Worm (Caenorhabditis elegans): Measurements from ENCODE around the gene ZC239.17.
A peak's percentile ranks its signal among the peaks of the same experiment; 100 is the strongest.
"Not testable (repeated sequence)": the region's sequence is repeated elsewhere in the genome, so short reads cannot be mapped to it uniquely, and the experiment has no call there.

Gene ZC239.17

DNA sequence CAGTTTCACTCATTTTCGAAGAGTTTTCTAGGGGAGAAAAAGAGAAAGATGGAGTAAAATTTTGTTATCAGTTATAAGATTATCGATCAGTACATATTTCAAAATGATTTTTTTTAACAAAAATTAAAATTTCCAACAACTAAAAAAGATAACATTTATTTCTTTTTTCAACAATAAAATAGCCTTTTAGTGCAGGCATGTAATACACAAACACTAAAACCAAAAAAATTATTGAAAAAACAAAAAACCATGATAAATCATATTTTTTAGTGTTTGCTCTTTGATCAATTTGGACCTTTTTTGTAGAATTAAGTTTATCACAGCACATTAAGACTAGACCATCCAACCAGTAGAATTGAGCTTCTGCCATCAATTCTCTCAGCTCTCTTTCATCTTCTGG, 1.0 kb downstream of the ZC239.17 start, which contains the start of gene ZC239.15:
Gene ZC239.15 (minus strand): TSS at position 101 of the 400 bp plus-strand sequence.
- TF ChIP-seq ceh-82 (tag; optimal IDR thresholded peaks at IDR 0.05) = no peak
- TF ChIP-seq elt-2 (tag; optimal IDR thresholded peaks at IDR 0.05) = peak; percentile 20

DNA sequence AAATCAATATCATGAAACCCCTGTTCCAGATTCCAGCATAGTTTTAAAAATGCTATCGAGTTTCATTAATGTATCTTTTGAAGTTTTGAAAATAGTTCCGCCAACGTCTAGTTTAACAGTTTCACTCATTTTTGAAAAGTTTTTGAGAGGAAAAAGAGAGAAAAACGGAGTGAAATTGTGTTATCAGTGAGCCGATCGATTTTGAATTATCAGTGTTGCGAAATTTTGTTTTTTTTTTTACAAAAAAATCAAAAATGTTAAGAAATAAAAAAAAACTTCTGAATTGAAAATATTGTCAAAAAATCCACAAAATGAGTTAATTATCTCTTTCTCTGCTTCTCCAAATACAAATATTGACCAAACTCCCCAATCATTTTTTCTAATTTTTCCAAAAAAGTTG, 3.0 kb downstream of the ZC239.17 start, which contains the start of gene ZC239.13:
Gene ZC239.13 (minus strand): TSS at position 154 of the 400 bp plus-strand sequence.
- TF ChIP-seq elt-2 (tag; optimal IDR thresholded peaks at IDR 0.05) = peak; percentile 39
- no peak for TF ChIP-seq ceh-82 (tag; optimal IDR thresholded peaks at IDR 0.05)

- no peak for TF ChIP-seq pqm-1 (tag; optimal IDR thresholded peaks at IDR 0.05)
- TF ChIP-seq tbx-2 (tag; optimal IDR thresholded peaks at IDR 0.05) = no peak
- TF ChIP-seq ceh-16 (tag; optimal IDR thresholded peaks at IDR 0.05) = no peak
- TF ChIP-seq snpc-4 (tag; optimal IDR thresholded peaks at IDR 0.05) = no peak
- no peak for TF ChIP-seq lin-15B (tag; optimal IDR thresholded peaks at IDR 0.05)
- no peak for TF ChIP-seq ceh-9 (tag; optimal IDR thresholded peaks at IDR 0.05)
- TF ChIP-seq ztf-11 (tag; optimal IDR thresholded peaks at IDR 0.05) = no peak
- TF ChIP-seq egl-27 (tag; optimal IDR thresholded peaks at IDR 0.05) = no peak
- no peak for TF ChIP-seq fkh-2 (tag; optimal IDR thresholded peaks at IDR 0.05)
- TF ChIP-seq ceh-28 (tag; optimal IDR thresholded peaks at IDR 0.05) = no peak
- no peak for TF ChIP-seq nhr-237 (tag; optimal IDR thresholded peaks at IDR 0.05)
- TF ChIP-seq mdl-1 (tag; optimal IDR thresholded peaks at IDR 0.05) = no peak
- TF ChIP-seq unc-39 (tag; optimal IDR thresholded peaks at IDR 0.05) = no peak
- TF ChIP-seq nhr-28 (tag; optimal IDR thresholded peaks at IDR 0.05) = no peak
- TF ChIP-seq elt-2 (tag; optimal IDR thresholded peaks at IDR 0.05) = no peak
- TF ChIP-seq mml-1 (tag; optimal IDR thresholded peaks at IDR 0.05) = no peak
- no peak for TF ChIP-seq hmg-11 (tag; optimal IDR thresholded peaks at IDR 0.05)
- TF ChIP-seq nhr-43 (tag; optimal IDR thresholded peaks at IDR 0.05; ENCODE audit: poor library complexity, severe bottlenecking) = no peak
- TF ChIP-seq elt-1 (tag; optimal IDR thresholded peaks at IDR 0.05) = no peak
- TF ChIP-seq jun-1 (tag; optimal IDR thresholded peaks at IDR 0.05) = no peak
Measured at ce11 chrII:3221730-3222129, 4.0 kb downstream of the ZC239.17 start, which contains the start of gene ZC239.14. ZC239.14 (minus strand) TSS chrII:3222034.

DNA sequence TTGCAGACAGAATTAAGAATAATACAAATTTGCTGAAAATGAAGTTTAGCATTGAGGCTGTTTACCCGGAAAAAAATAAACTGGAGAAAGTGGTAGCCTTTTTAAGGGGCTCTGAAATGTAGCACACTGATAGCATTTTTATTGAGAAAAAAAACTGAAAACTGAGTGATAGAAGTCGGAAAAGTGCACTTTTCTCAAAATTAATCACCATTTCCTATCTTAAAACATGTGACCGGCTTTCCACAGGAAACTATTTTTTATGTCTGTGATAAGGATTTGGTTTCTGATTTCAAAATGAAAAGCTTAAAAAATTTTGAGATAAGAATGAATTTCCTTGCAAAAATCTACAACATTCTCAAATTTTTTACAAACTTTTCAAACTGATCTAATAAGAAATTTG, 5.0 kb downstream of the ZC239.17 start, which contains the start of gene ZC239.22:
Gene ZC239.22 (minus strand): TSS at position 101 of the 400 bp plus-strand sequence.
- TF ChIP-seq nhr-25 (tag; optimal IDR thresholded peaks at IDR 0.05) = no peak
- TF ChIP-seq ceh-28 (tag; optimal IDR thresholded peaks at IDR 0.05) = no peak
- TF ChIP-seq elt-2 (tag; optimal IDR thresholded peaks at IDR 0.05) = peak; percentile 15
- no peak for TF ChIP-seq skn-1 (tag; optimal IDR thresholded peaks at IDR 0.05)
- no peak for TF ChIP-seq ztf-4 (tag; optimal IDR thresholded peaks at IDR 0.05)
- no peak for TF ChIP-seq lin-39 (tag; optimal IDR thresholded peaks at IDR 0.05)
- TF ChIP-seq lsy-12 (tag; optimal IDR thresholded peaks at IDR 0.05) = no peak
- TF ChIP-seq nhr-77 (tag; optimal IDR thresholded peaks at IDR 0.05) = no peak

DNA sequence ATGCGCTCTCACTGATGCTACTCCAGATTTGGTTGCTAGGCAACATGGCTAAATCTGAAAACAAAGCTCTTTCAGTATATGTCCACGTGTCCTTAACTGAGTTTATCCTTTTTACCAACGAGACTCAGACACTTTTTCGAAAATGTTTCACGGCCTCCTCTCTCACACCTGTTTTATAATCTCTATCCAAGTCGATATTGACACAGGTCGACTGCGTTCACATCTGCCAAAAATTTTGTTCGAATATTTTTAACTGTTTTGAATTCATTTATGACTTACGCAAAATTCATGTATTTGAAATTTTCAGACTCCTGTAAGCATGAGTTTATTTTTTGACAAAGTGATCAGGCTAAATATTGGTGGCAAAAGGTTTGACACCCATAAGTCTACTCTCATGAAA, 9.9 kb downstream of the ZC239.17 start, which contains the start of gene ZC239.3:
Gene ZC239.3 (plus strand): TSS at position 301 of the 400 bp plus-strand sequence.
- TF ChIP-seq nhr-67, nhr-237, elt-1 (tag; optimal IDR thresholded peaks at IDR 0.05): not testable (repeated sequence)

ce11 chrII:3213898-3214297, 11.8 kb downstream of the ZC239.17 start, which contains the start of gene ZC239.4:
ZC239.4 (plus strand) TSS chrII:3214198.
- TF ChIP-seq nhr-25 (tag; optimal IDR thresholded peaks at IDR 0.05) (no peak), nfya-1 (tag; optimal IDR thresholded peaks at IDR 0.05; ENCODE audit: insufficient read depth) (no peak), eor-1 (tag; optimal IDR thresholded peaks at IDR 0.05) (no peak), mml-1 (tag; optimal IDR thresholded peaks at IDR 0.05) (no peak), sea-2 (GFP tag; optimal IDR thresholded peaks at IDR 0.05) (no peak), nhr-237 (tag; optimal IDR thresholded peaks at IDR 0.05) (no peak), egl-27 (tag; optimal IDR thresholded peaks at IDR 0.05) (no peak), ceh-82 (tag; optimal IDR thresholded peaks at IDR 0.05) (no peak), nhr-23 (tag; optimal IDR thresholded peaks at IDR 0.05) (no peak), nhr-43 (tag; optimal IDR thresholded peaks at IDR 0.05; ENCODE audit: poor library complexity, severe bottlenecking) (no peak), fkh-10 (GFP tag; optimal IDR thresholded peaks at IDR 0.05) (no peak)
